Worm (Caenorhabditis elegans) whole organism, late embryonic: ENCODE results near the gene F21H12.3.

Source experiments
- C08G9.2 ChIP-seq: sonication (generic microtip); optimal IDR thresholded peaks from 2 replicates; lab custom pipeline; 2016; ENCODE audit warnings: mild to moderate bottlenecking, missing genetic modification characterization, moderate library complexity, missing compliant biosample characterization
- F13H6.1 ChIP-seq: sonication (generic microtip); optimal IDR thresholded peaks from 2 replicates; lab custom pipeline; 2016; ENCODE audit warnings: missing genetic modification characterization, missing compliant biosample characterization
- K02D7.2 ChIP-seq: sonication (generic microtip); optimal IDR thresholded peaks from 2 replicates; lab custom pipeline; 2017; ENCODE audit warnings: mild to moderate bottlenecking, missing genetic modification characterization, missing compliant biosample characterization
- K09A11.1 ChIP-seq: sonication (generic microtip); optimal IDR thresholded peaks from 2 replicates; lab custom pipeline; 2017; ENCODE audit warnings: antibody characterized with exemption, mild to moderate bottlenecking, missing genetic modification characterization, missing compliant biosample characterization; ENCODE audit not compliant: insufficient read depth
- Y22D7AL.16 ChIP-seq: sonication (generic microtip); optimal IDR thresholded peaks from 2 replicates; lab custom pipeline; 2016; ENCODE audit warnings: missing genetic modification characterization, missing compliant biosample characterization
- ahr-1 ChIP-seq: sonication (generic microtip); optimal IDR thresholded peaks from 2 replicates; lab custom pipeline; 2016; ENCODE audit warnings: missing genetic modification characterization, missing compliant biosample characterization
- ama-1 ChIP-seq: fragments of 150-350 bp; optimal IDR thresholded peaks from 2 replicates; lab custom pipeline; 2014
- ceh-14 ChIP-seq: sonication (generic microtip); optimal IDR thresholded peaks from 2 replicates; lab custom pipeline; 2016; ENCODE audit warnings: missing genotype, missing genetic modification characterization, missing compliant biosample characterization
- ceh-18 ChIP-seq: sonication (generic microtip); optimal IDR thresholded peaks from 2 replicates; lab custom pipeline; 2016; ENCODE audit warnings: missing genetic modification characterization, missing compliant biosample characterization
- ceh-19 ChIP-seq: fragments of 200-800 bp; sonication (Bioruptor generic); optimal IDR thresholded peaks from 2 replicates; lab custom pipeline; 2018; ENCODE audit warnings: mild to moderate bottlenecking, missing genetic modification characterization, missing compliant biosample characterization
- ceh-2 ChIP-seq: sonication (generic microtip); optimal IDR thresholded peaks from 2 replicates; lab custom pipeline; 2016; ENCODE audit warnings: missing genotype, missing genetic modification characterization, missing compliant biosample characterization
- ceh-22 ChIP-seq: sonication (generic microtip); optimal IDR thresholded peaks from 2 replicates; lab custom pipeline; 2017; ENCODE audit warnings: missing biosample characterization, missing genetic modification characterization
- ceh-24 ChIP-seq: sonication (generic microtip); optimal IDR thresholded peaks from 2 replicates; lab custom pipeline; 2016; ENCODE audit warnings: mild to moderate bottlenecking, missing genetic modification characterization, missing compliant biosample characterization
- ceh-30 ChIP-seq: fragments of 150-350 bp; optimal IDR thresholded peaks from 2 replicates; lab custom pipeline; 2014; ENCODE audit warnings: missing biosample characterization, missing genetic modification characterization
- ceh-34 ChIP-seq: sonication (generic microtip); optimal IDR thresholded peaks from 2 replicates; lab custom pipeline; 2016; ENCODE audit warnings: mild to moderate bottlenecking, missing genetic modification characterization, missing compliant biosample characterization
- ceh-45 ChIP-seq: fragments of 200-800 bp; sonication (Bioruptor generic); IDR thresholded peaks from 2 replicates; pipeline ENCODE4 v1.3.6; 2022; ENCODE audit warnings: missing genetic modification reagents, missing genetic modification characterization, missing compliant biosample characterization
- che-1 ChIP-seq: sonication (generic microtip); optimal IDR thresholded peaks from 2 replicates; lab custom pipeline; 2016; ENCODE audit warnings: mild to moderate bottlenecking, missing genetic modification characterization, missing compliant biosample characterization
- dve-1 ChIP-seq: sonication (generic microtip); optimal IDR thresholded peaks from 2 replicates; lab custom pipeline; 2017; ENCODE audit warnings: antibody characterized with exemption, mild to moderate bottlenecking, missing genetic modification characterization, missing compliant biosample characterization
- elt-2 ChIP-seq: sonication (generic microtip); optimal IDR thresholded peaks from 2 replicates; lab custom pipeline; 2016; ENCODE audit warnings: missing genetic modification reagents, missing genetic modification characterization, missing compliant biosample characterization
- eyg-1 ChIP-seq: sonication (generic microtip); optimal IDR thresholded peaks from 2 replicates; lab custom pipeline; 2016; ENCODE audit warnings: missing genotype, missing genetic modification characterization, missing compliant biosample characterization
- fax-1 ChIP-seq: sonication (generic microtip); optimal IDR thresholded peaks from 2 replicates; lab custom pipeline; 2016; ENCODE audit warnings: missing genotype, missing genetic modification characterization, missing compliant biosample characterization
- hlh-13 ChIP-seq: fragments of 200-800 bp; sonication (Bioruptor generic); optimal IDR thresholded peaks from 2 replicates; lab custom pipeline; 2018; ENCODE audit warnings: mild to moderate bottlenecking, missing genetic modification characterization, missing compliant biosample characterization
- hlh-15 ChIP-seq: sonication (generic microtip); optimal IDR thresholded peaks from 2 replicates; lab custom pipeline; 2016; ENCODE audit warnings: missing genetic modification characterization, missing compliant biosample characterization
- hlh-30 ChIP-seq: sonication (generic microtip); optimal IDR thresholded peaks from 2 replicates; lab custom pipeline; 2017; ENCODE audit warnings: antibody characterized with exemption, missing genetic modification characterization, missing compliant biosample characterization; ENCODE audit not compliant: insufficient read depth
- hlh-6 ChIP-seq: sonication (generic microtip); optimal IDR thresholded peaks from 2 replicates; lab custom pipeline; 2016; ENCODE audit warnings: missing genotype, missing genetic modification characterization, missing compliant biosample characterization
- hlh-8 ChIP-seq: sonication (generic microtip); optimal IDR thresholded peaks from 2 replicates; lab custom pipeline; 2016; ENCODE audit warnings: missing genotype, missing genetic modification characterization, missing compliant biosample characterization
- lim-6 ChIP-seq: sonication (generic microtip); optimal IDR thresholded peaks from 2 replicates; lab custom pipeline; 2016; ENCODE audit warnings: missing genetic modification characterization, missing compliant biosample characterization
- lin-11 ChIP-seq: fragments of 200-800 bp; sonication (Bioruptor generic); optimal IDR thresholded peaks from 2 replicates; lab custom pipeline; 2018; ENCODE audit warnings: mild to moderate bottlenecking, missing genetic modification characterization, missing compliant biosample characterization
- madf-2 ChIP-seq: sonication (generic microtip); optimal IDR thresholded peaks from 2 replicates; lab custom pipeline; 2017; ENCODE audit warnings: missing genetic modification characterization, missing compliant biosample characterization
- nfya-1 ChIP-seq: sonication (generic microtip); optimal IDR thresholded peaks from 2 replicates; lab custom pipeline; 2017; ENCODE audit warnings: missing genetic modification characterization, mild to moderate bottlenecking, missing compliant biosample characterization, antibody characterized with exemption, moderate library complexity
- nhr-11 ChIP-seq: fragments of 150-350 bp; optimal IDR thresholded peaks from 2 replicates; lab custom pipeline; 2014; ENCODE audit warnings: missing biosample characterization, missing genetic modification characterization
- pag-3 ChIP-seq: sonication (generic microtip); optimal IDR thresholded peaks from 2 replicates; lab custom pipeline; 2016; ENCODE audit warnings: missing compliant biosample characterization, missing genetic modification characterization, borderline replicate concordance
- pat-9 ChIP-seq: fragments of 200-800 bp; sonication (Bioruptor generic); optimal IDR thresholded peaks from 2 replicates; lab custom pipeline; 2018; ENCODE audit warnings: mild to moderate bottlenecking, missing genetic modification characterization, moderate library complexity, missing compliant biosample characterization
- pax-1 ChIP-seq: fragments of 150-350 bp; optimal IDR thresholded peaks from 2 replicates; lab custom pipeline; 2014; ENCODE audit warnings: missing biosample characterization, missing genetic modification characterization
- pha-2 ChIP-seq: sonication (generic microtip); optimal IDR thresholded peaks from 2 replicates; lab custom pipeline; 2017; ENCODE audit warnings: mild to moderate bottlenecking, missing genetic modification characterization, missing compliant biosample characterization
- pqm-1 ChIP-seq: sonication (generic microtip); optimal IDR thresholded peaks from 2 replicates; lab custom pipeline; 2016; ENCODE audit warnings: missing genetic modification characterization, missing compliant biosample characterization
- pros-1 ChIP-seq: fragments of 150-350 bp; optimal IDR thresholded peaks from 2 replicates; lab custom pipeline; 2014; ENCODE audit warnings: missing biosample characterization, missing genetic modification reagents, missing genetic modification characterization
- ref-2 ChIP-seq: sonication (generic microtip); optimal IDR thresholded peaks from 2 replicates; lab custom pipeline; 2016; ENCODE audit warnings: missing genetic modification characterization, missing compliant biosample characterization
- rnt-1 ChIP-seq: sonication (generic microtip); optimal IDR thresholded peaks from 2 replicates; lab custom pipeline; 2016; ENCODE audit warnings: missing genetic modification characterization, missing compliant biosample characterization
- syd-9 ChIP-seq: sonication (generic microtip); optimal IDR thresholded peaks from 2 replicates; lab custom pipeline; 2016; ENCODE audit warnings: mild to moderate bottlenecking, missing genetic modification characterization, moderate library complexity, missing compliant biosample characterization
- tbx-2 ChIP-seq: sonication (generic microtip); optimal IDR thresholded peaks from 2 replicates; lab custom pipeline; 2016; ENCODE audit warnings: missing genetic modification characterization, missing compliant biosample characterization
- ttx-3 ChIP-seq: sonication (generic microtip); optimal IDR thresholded peaks from 2 replicates; lab custom pipeline; 2016; ENCODE audit warnings: missing genetic modification reagents, missing genetic modification characterization, missing compliant biosample characterization
- unc-42 ChIP-seq: sonication (generic microtip); optimal IDR thresholded peaks from 2 replicates; lab custom pipeline; 2016; ENCODE audit warnings: missing genotype, missing genetic modification characterization, missing compliant biosample characterization
- unc-55 ChIP-seq: sonication (generic microtip); optimal IDR thresholded peaks from 2 replicates; lab custom pipeline; 2017; ENCODE audit warnings: missing biosample characterization, missing genetic modification reagents, missing genetic modification characterization

Gene F21H12.3

ce11 chrII:6061495-6061894, 21.2 kb upstream of the F21H12.3 start (continued):
- TF ChIP-seq ceh-30 (no peak), C08G9.2 (peak; percentile 94), nfya-1 (tag; lab: Kevin White, UChicago) (no peak), pqm-1 (peak; percentile 32), F13H6.1 (tag; lab: Kevin White, UChicago) (peak; percentile 24), hlh-30 (tag; lab: Kevin White, UChicago) (no peak), pag-3 (no peak), ceh-34 (peak; percentile 43), ama-1 (no peak), ahr-1 (tag; lab: Kevin White, UChicago) (peak; percentile 30), madf-2 (tag; lab: Kevin White, UChicago) (no peak), lim-6 (peak; percentile 38), Y22D7AL.16 (tag; lab: Kevin White, UChicago) (no peak), ref-2 (tag; lab: Kevin White, UChicago) (peak; percentile 72), dve-1 (no peak), nhr-11 (tag; lab: Kevin White, UChicago) (no peak), ceh-18 (tag; lab: Kevin White, UChicago) (peak; percentile 10), unc-42 (tag; lab: Kevin White, UChicago) (peak; percentile 70), ceh-2 (tag; lab: Kevin White, UChicago) (peak; percentile 90), ttx-3 (tag; lab: Kevin White, UChicago) (no peak), ceh-14 (peak; percentile 60), K09A11.1 (tag; lab: Kevin White, UChicago) (no peak), ceh-19 (GFP tag; lab: Kevin White, UChicago) (no peak), hlh-13 (no peak), pat-9 (tag; lab: Kevin White, UChicago) (no peak), elt-2 (tag; lab: Kevin White, UChicago) (peak; percentile 52), syd-9 (no peak), hlh-6 (tag; lab: Kevin White, UChicago) (no peak), pros-1 (no peak)
- TF ChIP-seq, all 69 proteins: peak for 24

ce11 chrII:6067066-6067465, 15.7 kb upstream of the F21H12.3 start, which contains the start of gene H12I13.1:
Gene H12I13.1, minus strand, starts transcription at chrII:6067166.
- TF ChIP-seq dve-1 = no peak
- no peak for TF ChIP-seq hlh-30 (tag; lab: Kevin White, UChicago)
- TF ChIP-seq tbx-2 = no peak
- TF ChIP-seq rnt-1 = no peak
- TF ChIP-seq F13H6.1 (tag; lab: Kevin White, UChicago) = no peak
- TF ChIP-seq K02D7.2 = no peak
- TF ChIP-seq hlh-15 (tag; lab: Kevin White, UChicago) = no peak
- no peak for TF ChIP-seq pha-2 (tag; lab: Kevin White, UChicago)
- no peak for TF ChIP-seq ceh-24 (tag; lab: Kevin White, UChicago)
- no peak for TF ChIP-seq che-1 (tag; lab: Kevin White, UChicago)
- no peak for TF ChIP-seq nhr-11 (tag; lab: Kevin White, UChicago)
- no peak for TF ChIP-seq ceh-34
- TF ChIP-seq pax-1 (tag; lab: Kevin White, UChicago) = no peak
- no peak for TF ChIP-seq ceh-19 (GFP tag; lab: Kevin White, UChicago)
- no peak for TF ChIP-seq lim-6
- no peak for TF ChIP-seq K09A11.1 (tag; lab: Kevin White, UChicago)
- TF ChIP-seq eyg-1 (tag; lab: Kevin White, UChicago) = no peak
- no peak for TF ChIP-seq ceh-22
- TF ChIP-seq, all 69 proteins: peak for 0

- TF ChIP-seq fax-1 (tag; lab: Kevin White, UChicago) (no peak), ceh-2 (tag; lab: Kevin White, UChicago) (no peak), ceh-45 (GFP tag; lab: Robert Waterston, UW) (no peak), che-1 (tag; lab: Kevin White, UChicago) (no peak), C08G9.2 (no peak), madf-2 (tag; lab: Kevin White, UChicago) (no peak), ceh-30 (no peak), pqm-1 (no peak), hlh-8 (tag; lab: Kevin White, UChicago) (no peak), ceh-34 (no peak), lin-11 (tag; lab: Kevin White, UChicago) (no peak), unc-55 (no peak), elt-2 (tag; lab: Kevin White, UChicago) (no peak), Y22D7AL.16 (tag; lab: Kevin White, UChicago) (no peak)
Measured at ce11 chrII:6077604-6078003, 5.1 kb upstream of the F21H12.3 start, which contains the start of gene H12I13.6. Gene H12I13.6, plus strand, starts transcription at chrII:6077904.
